Worm (Caenorhabditis elegans) whole organism, early embryonic: ENCODE results near the gene clec-182.

Source experiments
- B0310.2 ChIP-seq: sonication (generic microtip); optimal IDR thresholded peaks from 2 replicates; lab custom pipeline; 2016; ENCODE audit warnings: mild to moderate bottlenecking, missing genetic modification characterization, missing compliant biosample characterization
- F13C5.2 ChIP-seq: sonication (generic microtip); optimal IDR thresholded peaks from 2 replicates; lab custom pipeline; 2017; ENCODE audit warnings: mild to moderate bottlenecking, missing genetic modification characterization, inconsistent platforms, missing compliant biosample characterization
- aly-1 ChIP-seq: sonication (generic microtip); optimal IDR thresholded peaks from 2 replicates; lab custom pipeline; 2016; ENCODE audit warnings: missing genetic modification characterization, missing compliant biosample characterization
- ama-1 ChIP-seq: fragments of 150-350 bp; optimal IDR thresholded peaks from 2 replicates; lab custom pipeline; 2014
- ceh-13 ChIP-seq: fragments of 200-800 bp; sonication (Bioruptor generic); optimal IDR thresholded peaks from 2 replicates; lab custom pipeline; 2018; ENCODE audit warnings: mild to moderate bottlenecking, missing genetic modification characterization, missing compliant biosample characterization
- ceh-36 ChIP-seq: sonication (generic microtip); optimal IDR thresholded peaks from 2 replicates; lab custom pipeline; 2016; ENCODE audit warnings: missing genetic modification characterization, inconsistent platforms, missing compliant biosample characterization
- ets-7 ChIP-seq: sonication (generic microtip); optimal IDR thresholded peaks from 2 replicates; lab custom pipeline; 2016; ENCODE audit warnings: missing genotype, missing genetic modification characterization, missing compliant biosample characterization
- flt-1 ChIP-seq: fragments of 200-800 bp; sonication (Bioruptor generic); IDR thresholded peaks from 2 replicates; pipeline ENCODE4 v1.3.6; 2022; ENCODE audit warnings: missing genetic modification characterization, missing compliant biosample characterization
- hmbx-1 ChIP-seq: sonication (generic microtip); optimal IDR thresholded peaks from 2 replicates; lab custom pipeline; 2016; ENCODE audit warnings: mild to moderate bottlenecking, missing genetic modification characterization, missing compliant biosample characterization
- hmg-4 ChIP-seq: fragments of 200-800 bp; sonication (Bioruptor generic); optimal IDR thresholded peaks from 2 replicates; lab custom pipeline; 2018; ENCODE audit warnings: mild to moderate bottlenecking, missing genetic modification characterization, missing compliant biosample characterization
- hnd-1 ChIP-seq: sonication (generic microtip); optimal IDR thresholded peaks from 2 replicates; lab custom pipeline; 2016; ENCODE audit warnings: missing genetic modification characterization, missing compliant biosample characterization
- pes-1 ChIP-seq: fragments of 200-800 bp; sonication (Bioruptor generic); IDR thresholded peaks from 2 replicates; pipeline ENCODE4 v1.3.6; 2022; ENCODE audit warnings: missing genetic modification reagents, missing genetic modification characterization, missing compliant biosample characterization
- scrt-1 ChIP-seq: fragments of 200-800 bp; sonication (Bioruptor generic); IDR thresholded peaks from 2 replicates; pipeline ENCODE4 v1.3.6; 2022; ENCODE audit warnings: missing genetic modification characterization, missing compliant biosample characterization
- sea-1 ChIP-seq: fragments of 200-800 bp; sonication (Bioruptor generic); conservative IDR thresholded peaks from 2 replicates; pipeline ENCODE4 v1.3.6; 2022; ENCODE audit warnings: missing genetic modification characterization, missing compliant biosample characterization
- tbx-11 ChIP-seq: fragments of 200-800 bp; sonication (Bioruptor generic); IDR thresholded peaks from 2 replicates; pipeline ENCODE4 v1.3.6; 2022; ENCODE audit warnings: missing genetic modification characterization, missing compliant biosample characterization
- tbx-37 ChIP-seq: fragments of 200-800 bp; sonication (Bioruptor generic); conservative IDR thresholded peaks from 2 replicates; pipeline ENCODE4 v1.3.6; 2022; ENCODE audit warnings: missing genetic modification reagents, missing genetic modification characterization, missing compliant biosample characterization
- tra-4 ChIP-seq: sonication (generic microtip); optimal IDR thresholded peaks from 2 replicates; lab custom pipeline; 2017; ENCODE audit warnings: missing genetic modification characterization, missing compliant biosample characterization

Gene clec-182

ce11 chrIV:8784855-8785327, 13.3 kb downstream of the clec-182 start, which contains the start of gene C33D9.13:
Gene C33D9.13 (minus strand): TSS chrIV:8785277.
- TF ChIP-seq sea-1 (GFP tag; lab: Robert Waterston, UW) (no peak), ama-1 (no peak), ets-7 (tag; lab: Kevin White, UChicago) (no peak), hmbx-1 (tag; lab: Kevin White, UChicago) (no peak), aly-1 (tag; lab: Kevin White, UChicago) (no peak), B0310.2 (tag; lab: Kevin White, UChicago) (no peak), F13C5.2 (tag; lab: Kevin White, UChicago) (no peak), flt-1 (GFP tag; lab: Robert Waterston, UW) (no peak), hnd-1 (tag; lab: Kevin White, UChicago) (no peak), hmg-4 (GFP tag; lab: Kevin White, UChicago) (no peak), scrt-1 (GFP tag; lab: Robert Waterston, UW) (no peak), tbx-37 (GFP tag; lab: Robert Waterston, UW) (no peak)

DNA sequence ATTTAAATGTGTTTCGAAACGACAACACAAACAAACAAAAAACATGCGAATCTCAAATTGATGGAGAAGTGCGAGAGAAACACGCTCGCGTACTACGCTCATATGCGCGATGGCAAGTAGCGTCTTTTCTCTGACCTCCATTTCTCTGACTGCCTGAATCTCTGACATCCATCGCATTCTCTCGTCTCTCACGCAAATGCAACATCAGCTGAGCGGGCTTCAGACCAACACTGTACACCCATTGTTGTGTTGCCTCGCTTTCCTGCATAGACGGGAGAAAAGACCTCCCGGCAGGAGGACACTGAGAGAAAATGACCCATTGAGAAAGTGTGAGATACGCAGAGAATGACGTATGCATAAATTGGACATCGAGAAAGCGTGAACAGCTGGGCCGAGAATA, 16.0 kb downstream of the clec-182 start:
- TF ChIP-seq tra-4 (tag; lab: Kevin White, UChicago) (no peak), B0310.2 (tag; lab: Kevin White, UChicago) (no peak), sea-1 (GFP tag; lab: Robert Waterston, UW) (0 out of 2 replicates have a peak, but pooled peaks have one; percentile 23), pes-1 (GFP tag; lab: Robert Waterston, UW) (no peak), tbx-37 (GFP tag; lab: Robert Waterston, UW) (no peak), ceh-36 (tag; lab: Kevin White, UChicago) (no peak), hmbx-1 (tag; lab: Kevin White, UChicago) (no peak), tbx-11 (no peak), aly-1 (tag; lab: Kevin White, UChicago) (peak; percentile 35), flt-1 (GFP tag; lab: Robert Waterston, UW) (0 out of 2 replicates have a peak, but pooled peaks have one; percentile 6), scrt-1 (GFP tag; lab: Robert Waterston, UW) (0 out of 2 replicates have a peak, but pooled peaks have one; percentile 31), ceh-13 (GFP tag; lab: Kevin White, UChicago) (no peak), ama-1 (no peak), hnd-1 (tag; lab: Kevin White, UChicago) (no peak), hmg-4 (GFP tag; lab: Kevin White, UChicago) (peak; percentile 96), F13C5.2 (tag; lab: Kevin White, UChicago) (peak; percentile 33), ets-7 (tag; lab: Kevin White, UChicago) (no peak)

DNA sequence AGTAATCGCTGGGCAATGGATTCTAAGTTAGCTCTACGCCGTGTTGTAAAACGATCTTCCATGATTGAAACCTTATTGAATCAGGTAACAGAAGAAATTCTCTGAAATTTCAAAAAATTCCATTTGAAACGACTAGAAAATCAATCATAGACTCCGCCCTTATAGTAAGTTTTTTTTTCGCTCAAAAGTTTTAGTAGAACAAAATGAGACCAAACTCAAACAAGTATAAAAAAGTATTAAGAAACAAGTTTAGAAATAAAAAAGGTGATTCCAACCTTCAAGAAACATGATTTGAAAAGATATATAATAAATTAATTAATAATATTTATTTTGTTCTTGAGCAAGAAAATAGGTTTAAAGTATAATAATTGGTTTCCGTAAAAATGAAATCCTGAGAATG, 20.1 kb downstream of the clec-182 start, which contains the start of gene C33D9.6:
TSS of gene C33D9.6 (minus strand) at position 101 of the 400 bp plus-strand sequence.
- no peak for TF ChIP-seq hnd-1 (tag; lab: Kevin White, UChicago)
- TF ChIP-seq tbx-11: no peak
- TF ChIP-seq hmg-4 (GFP tag; lab: Kevin White, UChicago): no peak
- no peak for TF ChIP-seq tbx-37 (GFP tag; lab: Robert Waterston, UW)
- TF ChIP-seq ceh-13 (GFP tag; lab: Kevin White, UChicago): no peak
- TF ChIP-seq F13C5.2 (tag; lab: Kevin White, UChicago): no peak
- no peak for TF ChIP-seq pes-1 (GFP tag; lab: Robert Waterston, UW)
- no peak for TF ChIP-seq aly-1 (tag; lab: Kevin White, UChicago)
- TF ChIP-seq sea-1 (GFP tag; lab: Robert Waterston, UW): no peak
- TF ChIP-seq hmbx-1 (tag; lab: Kevin White, UChicago): no peak
- no peak for TF ChIP-seq scrt-1 (GFP tag; lab: Robert Waterston, UW)
- TF ChIP-seq ama-1: no peak
- no peak for TF ChIP-seq ceh-36 (tag; lab: Kevin White, UChicago)

- TF ChIP-seq ceh-36 (tag; lab: Kevin White, UChicago) (no peak), ama-1 (peak; percentile 93), aly-1 (tag; lab: Kevin White, UChicago) (no peak)
Measured at ce11 chrIV:8772800-8773256, 25.3 kb downstream of the clec-182 start, which contains the start of gene F20C5.6. Gene F20C5.6 (minus strand): TSS chrIV:8773206.

ce11 chrIV:8769539-8769938, 28.6 kb downstream of the clec-182 start, which contains the start of gene F20C5.5:
Gene F20C5.5 (minus strand): TSS chrIV:8769639.
- TF ChIP-seq scrt-1 (GFP tag; lab: Robert Waterston, UW): no peak
- no peak for TF ChIP-seq ceh-36 (tag; lab: Kevin White, UChicago)
- TF ChIP-seq ceh-13 (GFP tag; lab: Kevin White, UChicago): no peak
- no peak for TF ChIP-seq pes-1 (GFP tag; lab: Robert Waterston, UW)
- no peak for TF ChIP-seq tbx-37 (GFP tag; lab: Robert Waterston, UW)
- TF ChIP-seq tra-4 (tag; lab: Kevin White, UChicago): no peak
- TF ChIP-seq flt-1 (GFP tag; lab: Robert Waterston, UW): no peak
- no peak for TF ChIP-seq ets-7 (tag; lab: Kevin White, UChicago)
- TF ChIP-seq tbx-11: no peak
- no peak for TF ChIP-seq hnd-1 (tag; lab: Kevin White, UChicago)
- TF ChIP-seq F13C5.2 (tag; lab: Kevin White, UChicago): no peak
- no peak for TF ChIP-seq hmbx-1 (tag; lab: Kevin White, UChicago)
- no peak for TF ChIP-seq B0310.2 (tag; lab: Kevin White, UChicago)
- TF ChIP-seq sea-1 (GFP tag; lab: Robert Waterston, UW): no peak
- no peak for TF ChIP-seq aly-1 (tag; lab: Kevin White, UChicago)
- TF ChIP-seq hmg-4 (GFP tag; lab: Kevin White, UChicago): no peak
- no peak for TF ChIP-seq ama-1

DNA sequence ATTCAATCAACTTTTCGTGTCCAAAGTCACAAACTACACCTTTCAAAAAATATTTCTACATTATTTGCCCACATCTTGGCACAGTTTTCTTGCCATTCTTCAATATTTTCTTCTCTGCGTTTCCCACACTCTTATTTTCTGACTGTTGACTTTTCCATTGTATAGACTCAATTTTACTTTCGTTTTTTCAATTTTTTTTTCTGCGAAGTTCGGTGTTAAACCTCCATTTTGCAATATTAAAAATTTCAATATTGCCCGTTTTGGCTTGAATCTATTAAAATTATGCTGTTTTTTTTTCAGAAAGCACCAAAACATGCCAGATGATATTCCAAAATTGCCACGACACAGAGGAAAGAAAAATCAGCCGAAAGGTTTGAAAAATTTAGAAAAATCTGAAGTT, 33.6 kb downstream of the clec-182 start, which contains the start of gene cdc-50.B:
TSS of gene cdc-50.B (plus strand) at position 301 of the 400 bp plus-strand sequence.
- TF ChIP-seq aly-1 (tag; lab: Kevin White, UChicago) (no peak), flt-1 (GFP tag; lab: Robert Waterston, UW) (no peak)

DNA sequence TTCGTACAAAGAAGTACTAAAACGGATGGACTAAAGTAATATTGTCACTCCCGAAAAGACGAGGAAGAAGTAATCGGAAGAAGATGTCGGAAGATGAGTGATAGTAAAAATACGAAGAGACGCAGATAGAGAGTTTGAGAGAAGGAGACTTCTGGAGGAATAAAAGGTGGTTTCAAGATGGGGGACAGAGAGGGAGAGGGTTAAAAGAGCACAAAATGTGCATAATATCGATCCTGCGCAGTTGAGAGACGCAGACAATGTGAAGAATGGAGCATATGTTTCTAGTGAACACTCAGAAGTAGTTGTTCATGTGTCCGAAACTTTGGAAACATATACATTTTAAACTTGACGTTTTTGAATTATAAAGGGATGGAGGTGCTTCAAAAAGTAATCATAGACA, 35.7 kb downstream of the clec-182 start:
- TF ChIP-seq hmbx-1 (tag; lab: Kevin White, UChicago) (no peak), aly-1 (tag; lab: Kevin White, UChicago) (no peak), ets-7 (tag; lab: Kevin White, UChicago) (no peak), tbx-11 (no peak), F13C5.2 (tag; lab: Kevin White, UChicago) (peak; percentile 9)
